Worm (Caenorhabditis elegans): Measurements from ENCODE around the gene mrps-35.

ce11 chrV:18990958-18991357, 9.9 kb downstream of the mrps-35 start:
- no peak for TF ChIP-seq ama-1 (optimal IDR thresholded peaks at IDR 0.05)
- TF ChIP-seq pat-9 (tag; optimal IDR thresholded peaks at IDR 0.05), result no peak
- TF ChIP-seq pag-3 (tag; optimal IDR thresholded peaks at IDR 0.05; ENCODE audit: borderline replicate concordance), result no peak
- TF ChIP-seq sox-4 (tag; optimal IDR thresholded peaks at IDR 0.05), result no peak
- TF ChIP-seq ztf-16 (tag; optimal IDR thresholded peaks at IDR 0.05), result no peak
- no peak for TF ChIP-seq zip-5 (tag; optimal IDR thresholded peaks at IDR 0.05)
- TF ChIP-seq K09A11.1 (tag; optimal IDR thresholded peaks at IDR 0.05; ENCODE audit: insufficient read depth), result no peak
